Fruit fly (Drosophila melanogaster): ENCODE data around the gene CG11843.

DNA sequence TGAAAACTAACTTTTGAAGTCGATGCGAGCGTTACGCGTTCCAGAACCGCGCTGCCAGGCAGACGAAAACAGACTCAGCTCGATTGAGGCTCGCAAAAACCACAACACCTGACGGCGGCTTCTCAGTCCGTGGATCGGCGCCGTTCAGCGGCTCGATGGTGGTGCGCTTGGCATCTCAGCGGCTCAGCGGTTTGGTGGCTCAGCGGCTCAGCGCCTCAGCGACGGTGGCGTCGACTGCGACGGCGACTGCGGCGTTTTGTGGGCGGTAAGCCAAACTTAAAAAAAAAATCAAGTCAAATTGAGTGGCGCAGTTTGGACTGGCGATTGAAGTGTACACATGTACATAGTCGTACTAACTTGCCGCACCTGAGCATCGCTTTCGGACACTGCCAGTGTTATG, 33.8 kb upstream of the CG11843 start, which contains the start of gene wat:
- no peak for TF ChIP-seq CG8478 (optimal IDR thresholded peaks at IDR 0.05)
- no peak for TF ChIP-seq CTCF (optimal IDR thresholded peaks at IDR 0.05)

Measured in S2 (cell line).